Fruit fly (Drosophila melanogaster) whole organism, embryonic: ENCODE data around the gene CG4770.

Experiments
- Atf3 ChIP-seq: fragments of 200-800 bp; sonication (Bioruptor generic); optimal IDR thresholded peaks from 3 replicates; lab custom pipeline; 2016; ENCODE audit warnings: missing biosample characterization, missing genetic modification characterization
- Bgb ChIP-seq: fragments of 200-800 bp; sonication (Bioruptor generic); IDR thresholded peaks from 2 replicates; pipeline ENCODE4 v1.3.6; 2022; ENCODE audit warnings: missing biosample characterization, missing genetic modification characterization; ENCODE audit not compliant: partially characterized antibody
- C15 ChIP-seq: fragments of 200-800 bp; sonication (Bioruptor generic); IDR thresholded peaks from 3 replicates; pipeline ENCODE4 v1.3.6; 2022; ENCODE audit warnings: missing biosample characterization, missing genetic modification characterization
- CG10543 ChIP-seq: fragments of 200-800 bp; sonication (Bioruptor generic); optimal IDR thresholded peaks from 3 replicates; lab custom pipeline; 2017; ENCODE audit warnings: missing biosample characterization, mild to moderate bottlenecking, missing genetic modification characterization, moderate library complexity
- CG10565 ChIP-seq: fragments of 200-800 bp; sonication (Bioruptor generic); optimal IDR thresholded peaks from 3 replicates; lab custom pipeline; 2016; ENCODE audit warnings: missing biosample characterization, mild to moderate bottlenecking, missing genetic modification characterization
- CG11695 ChIP-seq: fragments of 200-800 bp; sonication (Bioruptor generic); IDR thresholded peaks from 3 replicates; pipeline ENCODE4 v1.3.6; 2022; ENCODE audit warnings: missing biosample characterization, missing genetic modification characterization
- CG14710 ChIP-seq: fragments of 200-800 bp; sonication (Bioruptor generic); optimal IDR thresholded peaks from 3 replicates; lab custom pipeline; 2019; ENCODE audit warnings: missing biosample characterization, mild to moderate bottlenecking, missing genetic modification characterization, moderate library complexity
- CG1529 ChIP-seq: fragments of 200-800 bp; sonication (Bioruptor generic); optimal IDR thresholded peaks from 3 replicates; lab custom pipeline; 2018; ENCODE audit warnings: missing biosample characterization, missing genetic modification characterization
- CG16815 ChIP-seq: fragments of 200-800 bp; sonication (Bioruptor generic); optimal IDR thresholded peaks from 3 replicates; lab custom pipeline; 2017; ENCODE audit warnings: missing biosample characterization, mild to moderate bottlenecking, missing genetic modification characterization
- CG17802 ChIP-seq: fragments of 200-800 bp; sonication (Bioruptor generic); optimal IDR thresholded peaks from 2 replicates; lab custom pipeline; 2018; ENCODE audit warnings: missing biosample characterization, mild to moderate bottlenecking, missing genetic modification characterization, moderate library complexity
- CG17912 ChIP-seq: fragments of 200-800 bp; sonication (Bioruptor generic); optimal IDR thresholded peaks from 2 replicates; lab custom pipeline; 2018; ENCODE audit warnings: missing biosample characterization, mild to moderate bottlenecking, missing genetic modification characterization
- CG30020 ChIP-seq: fragments of 200-800 bp; optimal IDR thresholded peaks from 2 replicates; lab custom pipeline; 2019; ENCODE audit warnings: missing biosample characterization, mild to moderate bottlenecking, missing genetic modification characterization, moderate library complexity
- CG31224 ChIP-seq: fragments of 200-800 bp; sonication (Bioruptor generic); IDR thresholded peaks from 2 replicates; pipeline ENCODE4 v1.3.6; 2022; ENCODE audit warnings: missing biosample characterization, missing genetic modification characterization
- CG3163 ChIP-seq: fragments of 200-800 bp; sonication (Bioruptor generic); optimal IDR thresholded peaks from 3 replicates; lab custom pipeline; 2016; ENCODE audit warnings: missing biosample characterization, missing genetic modification characterization
- CG4360 ChIP-seq: fragments of 200-800 bp; sonication (Bioruptor generic); IDR thresholded peaks from 2 replicates; pipeline ENCODE4 v1.3.6; 2022; ENCODE audit warnings: missing biosample characterization, missing genetic modification characterization
- CG4730 ChIP-seq: fragments of 200-800 bp; sonication (Bioruptor generic); IDR thresholded peaks from 2 replicates; pipeline ENCODE4 v1.3.6; 2022; ENCODE audit warnings: missing biosample characterization, missing genetic modification characterization
- CG6175 ChIP-seq: fragments of 200-800 bp; sonication (Bioruptor generic); IDR thresholded peaks from 3 replicates; pipeline ENCODE4 v1.3.6; 2022; ENCODE audit warnings: missing biosample characterization, missing genetic modification characterization
- CG7745 ChIP-seq: fragments of 200-800 bp; sonication (Bioruptor generic); optimal IDR thresholded peaks from 2 replicates; lab custom pipeline; 2018; ENCODE audit warnings: missing biosample characterization, mild to moderate bottlenecking, missing genetic modification characterization, moderate library complexity
- CG7928 ChIP-seq: fragments of 200-800 bp; sonication (Bioruptor generic); optimal IDR thresholded peaks from 2 replicates; lab custom pipeline; 2017; ENCODE audit warnings: missing biosample characterization, mild to moderate bottlenecking, missing genetic modification characterization
- CG8359 ChIP-seq: fragments of 200-800 bp; sonication (Bioruptor generic); optimal IDR thresholded peaks from 2 replicates; lab custom pipeline; 2017; ENCODE audit warnings: missing biosample characterization, mild to moderate bottlenecking, missing genetic modification characterization, borderline replicate concordance
- CoRest ChIP-seq: fragments of 200-800 bp; sonication (Bioruptor generic); optimal IDR thresholded peaks from 3 replicates; lab custom pipeline; 2018; ENCODE audit warnings: missing biosample characterization, mild to moderate bottlenecking, missing genetic modification characterization, moderate library complexity
- Dek ChIP-seq: fragments of 200-800 bp; sonication (Bioruptor generic); optimal IDR thresholded peaks from 3 replicates; lab custom pipeline; 2019; ENCODE audit warnings: missing biosample characterization, mild to moderate bottlenecking, missing genetic modification characterization, moderate library complexity
- Dfd ChIP-seq, 2 experiments: fragments of >200 bp; optimal IDR thresholded peaks; 2 replicates each; lab custom pipeline; 2017; ENCODE audit warnings: missing biosample characterization in 2 of 2, missing genetic modification characterization in 2 of 2
- ERR ChIP-seq: fragments of 200-800 bp; sonication (Bioruptor generic); optimal IDR thresholded peaks from 2 replicates; lab custom pipeline; 2016; ENCODE audit warnings: missing biosample characterization, missing genetic modification characterization
- Elba2 ChIP-seq: fragments of 200-800 bp; sonication (Bioruptor generic); optimal IDR thresholded peaks from 3 replicates; lab custom pipeline; 2016; ENCODE audit warnings: missing biosample characterization, missing genetic modification characterization
- Fer2 ChIP-seq: fragments of 200-800 bp; sonication (Bioruptor generic); optimal IDR thresholded peaks from 2 replicates; lab custom pipeline; 2018; ENCODE audit warnings: missing biosample characterization, mild to moderate bottlenecking, missing genetic modification characterization, moderate library complexity
- Gug ChIP-seq: fragments of 200-800 bp; sonication (Bioruptor generic); IDR thresholded peaks from 4 replicates; pipeline ENCODE4 v1.3.6; 2022; ENCODE audit warnings: missing biosample characterization, missing genetic modification characterization
- Hmr ChIP-seq: fragments of 200-800 bp; sonication (Bioruptor generic); optimal IDR thresholded peaks from 3 replicates; lab custom pipeline; 2017; ENCODE audit warnings: mild to moderate bottlenecking, missing biosample characterization, missing genetic modification reagents, missing genetic modification characterization
- Hr39 ChIP-seq: fragments of >200 bp; optimal IDR thresholded peaks from 2 replicates; lab custom pipeline; 2017
- Kr ChIP-seq: fragments of 200-800 bp; sonication (Bioruptor generic); optimal IDR thresholded peaks from 2 replicates; lab custom pipeline; 2017; ENCODE audit warnings: missing biosample characterization, mild to moderate bottlenecking, missing genetic modification characterization
- MBD-R2 ChIP-seq: fragments of 200-800 bp; sonication (Bioruptor generic); IDR thresholded peaks from 2 replicates; pipeline ENCODE4 v1.3.6; 2022; ENCODE audit warnings: missing biosample characterization, missing genetic modification characterization
- NC2α ChIP-seq: fragments of 200-800 bp; sonication (Bioruptor generic); optimal IDR thresholded peaks from 2 replicates; lab custom pipeline; 2016; ENCODE audit warnings: missing biosample characterization, missing genetic modification characterization
- Sin3A ChIP-seq: fragments of >200 bp; optimal IDR thresholded peaks from 2 replicates; lab custom pipeline; 2018
- Tbp ChIP-seq: fragments of >200 bp; optimal IDR thresholded peaks from 2 replicates; lab custom pipeline; 2018; ENCODE audit warnings: missing biosample characterization, missing genetic modification characterization
- Trl ChIP-seq, 3 experiments: fragments of >200 bp in 2 of 3; fragments of 200-800 bp in 1 of 3; sonication (Bioruptor generic) in 1 of 3; optimal IDR thresholded peaks; 2 replicates in 1 of 3; 3 replicates in 2 of 3; lab custom pipeline; 2016 to 2017; ENCODE audit warnings: missing biosample characterization in 1 of 3, missing genetic modification characterization in 1 of 3
- YL-1 ChIP-seq: fragments of 200-800 bp; sonication (Bioruptor generic); optimal IDR thresholded peaks from 3 replicates; lab custom pipeline; 2017; ENCODE audit warnings: missing biosample characterization, mild to moderate bottlenecking, missing genetic modification characterization
- aop ChIP-seq: fragments of 200-800 bp; sonication (Bioruptor generic); IDR thresholded peaks from 2 replicates; pipeline ENCODE4 v1.3.6; 2022; ENCODE audit warnings: missing biosample characterization, missing genetic modification characterization
- croc ChIP-seq: fragments of 200-800 bp; sonication (Bioruptor generic); conservative IDR thresholded peaks from 3 replicates; pipeline ENCODE4 v1.3.6; 2022; ENCODE audit warnings: missing biosample characterization, missing genetic modification characterization
- dm ChIP-seq: fragments of 200-800 bp; sonication (Bioruptor generic); optimal IDR thresholded peaks from 3 replicates; lab custom pipeline; 2016; ENCODE audit warnings: missing biosample characterization, missing genetic modification characterization
- dmrt99B ChIP-seq: fragments of 200-800 bp; sonication (Bioruptor generic); optimal IDR thresholded peaks from 2 replicates; lab custom pipeline; 2018; ENCODE audit warnings: missing biosample characterization, mild to moderate bottlenecking, missing genetic modification characterization, moderate library complexity
- fd3F ChIP-seq: fragments of 200-800 bp; sonication (Bioruptor generic); optimal IDR thresholded peaks from 2 replicates; lab custom pipeline; 2018; ENCODE audit warnings: missing biosample characterization, mild to moderate bottlenecking, missing genetic modification characterization, moderate library complexity
- fd64A ChIP-seq: fragments of 200-800 bp; sonication (Bioruptor generic); optimal IDR thresholded peaks from 3 replicates; lab custom pipeline; 2018; ENCODE audit warnings: missing biosample characterization, mild to moderate bottlenecking, missing genetic modification characterization
- ftz-f1 ChIP-seq: fragments of 200-800 bp; sonication (Bioruptor generic); optimal IDR thresholded peaks from 2 replicates; lab custom pipeline; 2016; ENCODE audit warnings: missing biosample characterization, missing genetic modification characterization
- gcm ChIP-seq: fragments of 200-800 bp; sonication (Bioruptor generic); optimal IDR thresholded peaks from 2 replicates; lab custom pipeline; 2019; ENCODE audit warnings: missing biosample characterization, mild to moderate bottlenecking, missing genetic modification characterization, moderate library complexity
- gem ChIP-seq: fragments of 200-800 bp; sonication (Bioruptor generic); optimal IDR thresholded peaks from 2 replicates; lab custom pipeline; 2019; ENCODE audit warnings: missing biosample characterization, mild to moderate bottlenecking, missing genetic modification characterization, moderate library complexity
- hbn ChIP-seq: fragments of 200-800 bp; sonication (Bioruptor generic); IDR thresholded peaks from 2 replicates; pipeline ENCODE4 v1.3.6; 2022; ENCODE audit warnings: missing biosample characterization, missing genetic modification characterization; ENCODE audit not compliant: partially characterized antibody
- pnt ChIP-seq: fragments of 200-800 bp; sonication (Bioruptor generic); optimal IDR thresholded peaks from 3 replicates; lab custom pipeline; 2016; ENCODE audit warnings: missing biosample characterization, missing genetic modification characterization
- pros ChIP-seq: fragments of 200-800 bp; sonication (Bioruptor generic); optimal IDR thresholded peaks from 3 replicates; lab custom pipeline; 2019; ENCODE audit warnings: missing biosample characterization, mild to moderate bottlenecking, missing genetic modification characterization, moderate library complexity
- sna ChIP-seq: fragments of 200-800 bp; sonication (Bioruptor generic); IDR thresholded peaks from 2 replicates; pipeline ENCODE4 v1.3.6; 2022; ENCODE audit warnings: missing biosample characterization, missing genetic modification characterization; ENCODE audit not compliant: partially characterized antibody
- tap ChIP-seq: fragments of 200-800 bp; optimal IDR thresholded peaks from 3 replicates; lab custom pipeline; 2019; ENCODE audit warnings: missing biosample characterization, mild to moderate bottlenecking, missing genetic modification characterization, moderate library complexity
- tio ChIP-seq: fragments of 200-800 bp; sonication (Bioruptor generic); optimal IDR thresholded peaks from 2 replicates; lab custom pipeline; 2017; ENCODE audit warnings: missing biosample characterization, missing genetic modification characterization, inconsistent platforms

Gene CG4770

dm6 chr3R:19908863-19909343, 9.4 kb upstream of the CG4770 start (continued):
- TF ChIP-seq sna (GFP tag; lab: Robert Waterston, UW) (no peak), Tbp (no peak), CoRest (tag; lab: Kevin White, UChicago) (peak; percentile 78), ERR (peak; percentile 14), CG8359 (peak; percentile 56), fd3F (GFP tag; lab: Kevin White, UChicago) (peak; percentile 79), CG31224 (peak; percentile 79), Fer2 (tag; lab: Kevin White, UChicago) (no peak), CG11695 (GFP tag; lab: Robert Waterston, UW) (peak; percentile 89), tap (peak; percentile 74), CG6175 (GFP tag; lab: Robert Waterston, UW) (peak; percentile 57; the same call in 1 of the 3 replicates), pnt (GFP tag; lab: Kevin White, UChicago) (peak; percentile 69), CG4360 (GFP tag; lab: Robert Waterston, UW) (peak; percentile 66), YL-1 (GFP tag; lab: Kevin White, UChicago) (no peak), Gug (GFP tag; lab: Robert Waterston, UW) (peak; percentile 90), CG3163 (GFP tag; lab: Kevin White, UChicago) (peak; percentile 54), Bgb (peak; percentile 50), CG16815 (peak; percentile 68), ftz-f1 (no peak), Sin3A (lab: Kevin White, UChicago) (no peak), C15 (GFP tag; lab: Robert Waterston, UW) (no peak), gcm (GFP tag; lab: Kevin White, UChicago) (peak; percentile 67), CG17912 (no peak), CG14710 (no peak), Hr39 (lab: Kevin White, UChicago) (no peak), CG1529 (GFP tag; lab: Kevin White, UChicago) (peak; percentile 75), Trl (optimal IDR thresholded peaks at IDR 0.05; lab: Kevin White, UChicago) (no peak), Trl (GFP tag; optimal IDR thresholded peaks at IDR 0.05; lab: Kevin White, UChicago) (peak; percentile 54), CG7745 (tag; lab: Kevin White, UChicago) (no peak), CG17802 (tag; lab: Kevin White, UChicago) (peak; percentile 43), MBD-R2 (GFP tag; lab: Robert Waterston, UW) (peak; percentile 61; the same call in 1 of the 2 replicates), Elba2 (no peak), CG30020 (tag; lab: Kevin White, UChicago) (no peak), aop (no peak), dmrt99B (tag; lab: Kevin White, UChicago) (peak; percentile 89), CG10565 (no peak), croc (GFP tag; lab: Robert Waterston, UW) (peak; percentile 56), Dek (tag; lab: Kevin White, UChicago) (peak; percentile 74), tio (peak; percentile 73), CG7928 (GFP tag; lab: Kevin White, UChicago) (no peak), fd64A (peak; percentile 76), Atf3 (GFP tag; lab: Kevin White, UChicago) (peak; percentile 78), CG4730 (peak; percentile 77), NC2α (GFP tag; lab: Kevin White, UChicago) (peak; percentile 57), gem (tag; lab: Kevin White, UChicago) (peak; percentile 89), Hmr (GFP tag; lab: Kevin White, UChicago) (peak; percentile 80), CG10543 (no peak), dm (GFP tag; lab: Kevin White, UChicago) (peak; percentile 70), hbn (GFP tag; lab: Robert Waterston, UW) (no peak), pros (GFP tag; lab: Kevin White, UChicago) (no peak), Kr (no peak), Dfd (GFP tag; optimal IDR thresholded peaks at IDR 0.05; lab: Kevin White, UChicago) (no peak)
